Fruit fly (Drosophila melanogaster) Kc167 (cell line): ENCODE data around the gene CG1764.

Experiments used
- Myc ChIP-seq: fragments of >200 bp; optimal IDR thresholded peaks from 2 replicates; lab custom pipeline; 2017; ENCODE audit warnings: missing external identifiers
- Sin3A ChIP-seq: fragments of >200 bp; optimal IDR thresholded peaks from 2 replicates; lab custom pipeline; 2018; ENCODE audit warnings: missing external identifiers
- psq ChIP-seq: fragments of >200 bp; optimal IDR thresholded peaks from 2 replicates; lab custom pipeline; 2017; ENCODE audit warnings: missing external identifiers
- ttk ChIP-seq: sonication (Bioruptor generic); optimal IDR thresholded peaks from 2 replicates; lab custom pipeline; 2017; ENCODE audit warnings: missing external identifiers

- TF ChIP-seq Myc (lab: Kevin White, UChicago) (no peak), ttk (lab: Kevin White, UChicago) (no peak), psq (lab: Kevin White, UChicago) (no peak), Sin3A (lab: Kevin White, UChicago) (no peak)
These were observed 8.5 kb upstream of the CG1764 start for dm6 chrX:13310764-13311163.
